Worm (Caenorhabditis elegans): ENCODE results near the gene M151.3.

Gene M151.3

DNA sequence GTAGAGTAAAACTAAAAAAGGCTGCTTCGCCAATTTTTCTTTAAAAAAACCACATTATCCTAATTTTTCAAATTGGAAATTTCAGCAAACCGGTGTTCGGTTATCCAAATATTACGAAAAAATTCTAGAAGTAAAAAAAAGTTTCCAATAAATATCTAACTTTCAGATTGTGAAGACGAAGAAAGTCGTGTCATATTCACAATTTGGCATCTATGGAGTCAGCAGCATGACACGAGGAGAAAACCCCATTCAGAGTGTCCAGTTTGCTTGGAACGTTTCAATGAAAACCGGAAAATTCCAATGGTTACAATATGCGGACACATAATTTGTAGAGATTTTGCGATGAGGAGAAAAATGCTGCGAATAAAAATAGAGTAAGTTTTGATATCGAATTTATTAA is 31.6 kb upstream of the M151.3 start, which contains the start of gene Y49F6A.12:
TSS of gene Y49F6A.12 (plus strand) at position 301 of the 400 bp plus-strand sequence.
- TF ChIP-seq ceh-82 (tag; optimal IDR thresholded peaks at IDR 0.05) (no peak), eor-1 (tag; optimal IDR thresholded peaks at IDR 0.05) (no peak), ztf-4 (tag; optimal IDR thresholded peaks at IDR 0.05) (no peak), pha-4 (tag; optimal IDR thresholded peaks at IDR 0.05) (no peak)

DNA sequence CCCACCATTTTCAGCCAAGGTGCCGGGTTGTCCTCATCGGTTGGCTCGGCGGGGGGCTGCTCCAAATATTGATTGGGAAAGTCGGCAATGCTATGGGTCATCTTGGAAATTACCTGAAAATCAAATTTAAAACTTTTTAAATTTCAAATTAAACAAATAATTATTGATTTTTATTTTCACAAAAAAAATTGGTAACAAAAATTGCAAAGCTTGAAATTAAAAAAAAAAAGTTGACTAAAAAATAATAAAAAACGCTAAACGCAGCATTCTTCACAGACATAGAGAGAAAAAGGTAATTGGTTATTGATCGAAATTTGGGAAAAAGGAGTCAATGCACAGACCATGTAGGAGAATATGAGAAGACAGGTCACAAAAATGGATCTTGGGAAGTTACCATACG is 28.3 kb upstream of the M151.3 start, which contains the start of gene Y49F6A.11:
TSS of gene Y49F6A.11 (minus strand) at position 101 of the 400 bp plus-strand sequence.
- TF ChIP-seq ceh-9 (tag; optimal IDR thresholded peaks at IDR 0.05) (no peak), ceh-82 (tag; optimal IDR thresholded peaks at IDR 0.05) (no peak), lin-15B (tag; optimal IDR thresholded peaks at IDR 0.05) (no peak), unc-39 (tag; optimal IDR thresholded peaks at IDR 0.05) (no peak), nhr-28 (tag; optimal IDR thresholded peaks at IDR 0.05) (no peak), nhr-43 (tag; optimal IDR thresholded peaks at IDR 0.05; ENCODE audit: poor library complexity, severe bottlenecking) (no peak), egl-27 (tag; optimal IDR thresholded peaks at IDR 0.05) (no peak), lin-39 (tag; optimal IDR thresholded peaks at IDR 0.05) (no peak), mdl-1 (tag; optimal IDR thresholded peaks at IDR 0.05) (no peak), aly-2 (tag; optimal IDR thresholded peaks at IDR 0.05) (no peak), nhr-25 (tag; optimal IDR thresholded peaks at IDR 0.05) (no peak)

DNA sequence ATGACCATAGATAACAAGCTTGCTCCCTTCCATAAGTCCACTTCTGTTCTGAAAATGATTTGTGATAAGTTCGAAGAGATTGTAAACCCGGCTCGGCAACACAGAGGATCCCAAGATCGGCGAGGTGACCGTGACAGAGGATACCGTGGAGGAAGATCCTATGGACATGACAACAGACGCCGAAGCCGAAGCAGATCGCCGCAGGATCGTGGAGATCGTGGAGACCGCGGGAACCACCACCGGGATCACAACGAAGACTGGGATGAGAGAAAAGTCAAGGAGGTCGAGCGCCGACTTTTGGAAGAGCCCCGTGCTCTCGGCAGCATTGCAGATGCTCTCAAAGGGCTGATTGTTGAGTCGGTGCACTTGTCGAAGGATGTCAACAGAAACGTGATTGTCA is 22.4 kb upstream of the M151.3 start:
- TF ChIP-seq nhr-23 (tag; optimal IDR thresholded peaks at IDR 0.05) (no peak), nhr-25 (tag; optimal IDR thresholded peaks at IDR 0.05) (no peak), ZK546.5 (tag; optimal IDR thresholded peaks at IDR 0.05) (no peak), nhr-76 (tag; optimal IDR thresholded peaks at IDR 0.05) (no peak), mml-1 (tag; optimal IDR thresholded peaks at IDR 0.05) (no peak), nhr-77 (tag; optimal IDR thresholded peaks at IDR 0.05) (no peak), ztf-11 (tag; optimal IDR thresholded peaks at IDR 0.05) (no peak), nhr-43 (tag; optimal IDR thresholded peaks at IDR 0.05; ENCODE audit: poor library complexity, severe bottlenecking) (no peak), nfya-1 (tag; optimal IDR thresholded peaks at IDR 0.05; ENCODE audit: insufficient read depth) (no peak)

DNA sequence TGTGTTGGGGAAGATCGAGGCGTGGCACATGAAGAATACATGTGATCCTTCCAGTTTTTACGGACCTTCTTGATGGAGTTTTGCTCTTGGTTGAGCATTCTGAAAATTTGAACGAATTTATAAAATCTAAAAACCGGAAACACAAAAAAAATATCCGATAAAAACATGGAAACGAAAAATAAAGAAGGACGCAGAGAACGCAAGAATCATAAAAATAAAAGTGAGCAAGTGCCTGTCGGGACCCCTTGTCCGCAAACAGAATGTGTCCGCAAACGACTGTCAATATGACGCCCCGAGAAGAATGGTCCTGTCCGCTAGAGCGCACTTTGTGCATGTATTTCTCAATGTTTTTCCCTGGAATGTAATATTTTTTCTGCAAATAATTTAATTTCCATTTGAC is 17.2 kb upstream of the M151.3 start, which contains the start of gene Y49F6A.5:
TSS of gene Y49F6A.5 (minus strand) at position 101 of the 400 bp plus-strand sequence.
- no peak for TF ChIP-seq fkh-2 (tag; optimal IDR thresholded peaks at IDR 0.05)
- no peak for TF ChIP-seq ceh-82 (tag; optimal IDR thresholded peaks at IDR 0.05)
- TF ChIP-seq unc-39 (tag; optimal IDR thresholded peaks at IDR 0.05): no peak
- TF ChIP-seq mdl-1 (tag; optimal IDR thresholded peaks at IDR 0.05): no peak
- TF ChIP-seq mml-1 (tag; optimal IDR thresholded peaks at IDR 0.05): no peak
- no peak for TF ChIP-seq aly-2 (tag; optimal IDR thresholded peaks at IDR 0.05)
- no peak for TF ChIP-seq nhr-43 (tag; optimal IDR thresholded peaks at IDR 0.05; ENCODE audit: poor library complexity, severe bottlenecking)
- TF ChIP-seq nhr-237 (tag; optimal IDR thresholded peaks at IDR 0.05): no peak

DNA sequence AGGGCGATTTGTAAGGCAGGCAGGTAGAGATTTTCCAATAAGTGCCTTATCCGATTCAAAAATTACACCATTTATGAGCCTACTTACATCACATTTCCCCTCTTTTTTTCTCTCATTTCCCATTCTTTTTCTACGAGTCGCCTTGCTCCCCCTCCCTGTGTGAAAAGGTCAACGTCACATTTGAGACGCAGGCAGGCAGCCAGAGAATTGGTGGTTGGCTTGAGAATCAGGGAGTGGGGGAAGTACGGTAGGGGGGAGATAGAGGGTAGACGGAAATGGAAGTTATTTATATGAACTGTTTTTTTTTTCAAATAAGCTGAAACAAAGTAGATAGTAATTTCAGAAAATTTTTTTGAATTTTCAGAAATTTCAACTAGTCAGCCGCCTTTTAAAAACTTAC is 10.4 kb upstream of the M151.3 start:
- TF ChIP-seq nfya-1 (tag; optimal IDR thresholded peaks at IDR 0.05; ENCODE audit: insufficient read depth) (peak; percentile 98), hmg-11 (tag; optimal IDR thresholded peaks at IDR 0.05) (no peak)

DNA sequence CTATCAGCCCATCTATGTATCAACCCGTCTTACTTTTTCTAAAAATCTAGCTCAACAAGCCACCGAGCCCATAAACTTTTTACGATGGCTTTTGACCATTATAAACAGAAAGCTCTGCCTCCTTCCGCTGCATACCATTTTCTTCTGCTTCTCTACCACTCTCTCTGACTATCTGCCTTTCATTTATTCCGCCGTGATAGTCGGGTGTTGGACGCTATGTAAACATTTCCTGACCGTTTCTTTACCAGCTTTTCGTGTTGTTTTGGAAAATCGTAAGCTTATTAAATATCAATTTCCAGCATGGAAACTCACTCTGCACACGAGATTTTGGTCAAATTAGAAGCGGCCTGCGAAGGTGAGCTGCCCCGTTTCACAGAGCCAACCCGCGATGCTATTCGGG is 9.5 kb upstream of the M151.3 start, which contains the start of gene F40E12.1:
TSS of gene F40E12.1 (plus strand) at position 301 of the 400 bp plus-strand sequence.
- TF ChIP-seq nhr-76 (tag; optimal IDR thresholded peaks at IDR 0.05): no peak
- TF ChIP-seq fkh-10 (GFP tag; optimal IDR thresholded peaks at IDR 0.05): no peak
- no peak for TF ChIP-seq skn-1 (tag; optimal IDR thresholded peaks at IDR 0.05)
- no peak for TF ChIP-seq zag-1 (tag; optimal IDR thresholded peaks at IDR 0.05)
- no peak for TF ChIP-seq ceh-82 (tag; optimal IDR thresholded peaks at IDR 0.05)
- no peak for TF ChIP-seq nhr-12 (tag; optimal IDR thresholded peaks at IDR 0.05)
- TF ChIP-seq snpc-4 (tag; optimal IDR thresholded peaks at IDR 0.05): no peak
- no peak for TF ChIP-seq ceh-9 (tag; optimal IDR thresholded peaks at IDR 0.05)
- no peak for TF ChIP-seq fkh-2 (tag; optimal IDR thresholded peaks at IDR 0.05)
- TF ChIP-seq sea-2 (GFP tag; optimal IDR thresholded peaks at IDR 0.05): no peak
- no peak for TF ChIP-seq mml-1 (tag; optimal IDR thresholded peaks at IDR 0.05)
- no peak for TF ChIP-seq ztf-4 (tag; optimal IDR thresholded peaks at IDR 0.05)

DNA sequence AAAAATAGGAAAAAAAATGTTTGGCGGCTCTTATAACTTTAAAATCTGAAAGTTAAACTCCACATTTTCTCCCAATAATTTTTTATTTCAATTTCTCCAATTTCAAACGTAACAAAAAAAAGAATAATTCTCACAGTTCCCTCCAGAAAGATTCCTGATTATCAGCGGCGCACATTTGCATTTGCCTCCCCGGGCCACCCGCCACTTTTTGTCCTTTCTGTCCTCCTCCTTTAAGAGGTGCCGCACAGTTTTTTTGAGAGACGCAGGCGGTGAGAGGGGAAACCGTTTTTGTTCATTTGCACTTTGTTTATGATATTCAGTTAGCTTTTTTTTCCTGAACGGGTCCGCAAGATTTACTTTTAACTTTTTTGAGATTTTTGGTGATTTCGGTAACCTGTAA is 6.1 kb upstream of the M151.3 start:
- TF ChIP-seq tbx-2 (tag; optimal IDR thresholded peaks at IDR 0.05) (no peak), ceh-82 (tag; optimal IDR thresholded peaks at IDR 0.05) (no peak), ama-1 (optimal IDR thresholded peaks at IDR 0.05) (no peak)

Data from whole organism, L3 larva.